Fruit fly (Drosophila melanogaster) Kc167 (cell line): ENCODE data around the gene SIFaR.

Source experiments
- Myc ChIP-seq: fragments of >200 bp; optimal IDR thresholded peaks from 2 replicates; lab custom pipeline; 2017; ENCODE audit warnings: missing external identifiers
- Sin3A ChIP-seq: fragments of >200 bp; optimal IDR thresholded peaks from 2 replicates; lab custom pipeline; 2018; ENCODE audit warnings: missing external identifiers
- h ChIP-seq: fragments of >200 bp; optimal IDR thresholded peaks from 3 replicates; lab custom pipeline; 2018; ENCODE audit warnings: missing external identifiers
- insv ChIP-seq: fragments of >200 bp; optimal IDR thresholded peaks from 3 replicates; lab custom pipeline; 2018; ENCODE audit warnings: missing external identifiers
- psq ChIP-seq: fragments of >200 bp; optimal IDR thresholded peaks from 2 replicates; lab custom pipeline; 2017; ENCODE audit warnings: missing external identifiers
- ttk ChIP-seq: sonication (Bioruptor generic); optimal IDR thresholded peaks from 2 replicates; lab custom pipeline; 2017; ENCODE audit warnings: missing external identifiers

SIFaR gene

dm6 chr3R:21267972-21268512 is 25.8 kb downstream of the SIFaR start:
- no peak for TF ChIP-seq h (lab: Kevin White, UChicago)
- TF ChIP-seq ttk (lab: Kevin White, UChicago), result no peak
- TF ChIP-seq Myc (lab: Kevin White, UChicago), result no peak
- no peak for TF ChIP-seq Sin3A (lab: Kevin White, UChicago)
- no peak for TF ChIP-seq psq (lab: Kevin White, UChicago)
- no peak for TF ChIP-seq insv (lab: Kevin White, UChicago)

dm6 chr3R:21263177-21263576 is 30.6 kb downstream of the SIFaR start:
- TF ChIP-seq ttk (lab: Kevin White, UChicago), result no peak
- no peak for TF ChIP-seq h (lab: Kevin White, UChicago)
- TF ChIP-seq insv (lab: Kevin White, UChicago), result no peak
- no peak for TF ChIP-seq Myc (lab: Kevin White, UChicago)
- no peak for TF ChIP-seq psq (lab: Kevin White, UChicago)
- no peak for TF ChIP-seq Sin3A (lab: Kevin White, UChicago)

dm6 chr3R:21260795-21261194 is 33.0 kb downstream of the SIFaR start:
- TF ChIP-seq ttk (lab: Kevin White, UChicago) (no peak), Myc (lab: Kevin White, UChicago) (no peak), h (lab: Kevin White, UChicago) (no peak), Sin3A (lab: Kevin White, UChicago) (no peak), psq (lab: Kevin White, UChicago) (no peak), insv (lab: Kevin White, UChicago) (no peak)

dm6 chr3R:21254296-21254695 is 39.5 kb downstream of the SIFaR start:
- TF ChIP-seq psq (lab: Kevin White, UChicago) (no peak), Sin3A (lab: Kevin White, UChicago) (no peak), h (lab: Kevin White, UChicago) (no peak), ttk (lab: Kevin White, UChicago) (no peak), insv (lab: Kevin White, UChicago) (no peak), Myc (lab: Kevin White, UChicago) (no peak)

- TF ChIP-seq Sin3A (lab: Kevin White, UChicago) (no peak), h (lab: Kevin White, UChicago) (no peak), insv (lab: Kevin White, UChicago) (no peak), ttk (lab: Kevin White, UChicago) (no peak), psq (lab: Kevin White, UChicago) (no peak), Myc (lab: Kevin White, UChicago) (no peak)
These were observed 41.3 kb downstream of the SIFaR start for dm6 chr3R:21252478-21252877.

dm6 chr3R:21246492-21247061 is 47.2 kb downstream of the SIFaR start, which contains the start of gene ETHR:
TSS of gene ETHR (plus strand) at chr3R:21247011.
- TF ChIP-seq Myc (lab: Kevin White, UChicago), result no peak
- no peak for TF ChIP-seq insv (lab: Kevin White, UChicago)
- TF ChIP-seq psq (lab: Kevin White, UChicago), result no peak
- no peak for TF ChIP-seq Sin3A (lab: Kevin White, UChicago)
- TF ChIP-seq h (lab: Kevin White, UChicago), result no peak

- TF ChIP-seq Myc (lab: Kevin White, UChicago) (no peak), Sin3A (lab: Kevin White, UChicago) (no peak), psq (lab: Kevin White, UChicago) (no peak), h (lab: Kevin White, UChicago) (no peak)
These were observed 48.0 kb downstream of the SIFaR start for dm6 chr3R:21245846-21246245.

- TF ChIP-seq Sin3A (lab: Kevin White, UChicago) (no peak), insv (lab: Kevin White, UChicago) (no peak), psq (lab: Kevin White, UChicago) (no peak), h (lab: Kevin White, UChicago) (no peak), Myc (lab: Kevin White, UChicago) (no peak)
These were observed 51.5 kb downstream of the SIFaR start, which contains the start of gene CG5892 for dm6 chr3R:21242318-21242717. TSS of gene CG5892 (plus strand) at chr3R:21242618.

dm6 chr3R:21241332-21241731 is 52.5 kb downstream of the SIFaR start:
- no peak for TF ChIP-seq Sin3A (lab: Kevin White, UChicago)
- TF ChIP-seq ttk (lab: Kevin White, UChicago), result no peak
- no peak for TF ChIP-seq Myc (lab: Kevin White, UChicago)
- TF ChIP-seq psq (lab: Kevin White, UChicago), result no peak
- TF ChIP-seq h (lab: Kevin White, UChicago), result no peak

- TF ChIP-seq psq (lab: Kevin White, UChicago) (no peak), ttk (lab: Kevin White, UChicago) (no peak), insv (lab: Kevin White, UChicago) (no peak), h (lab: Kevin White, UChicago) (no peak), Myc (lab: Kevin White, UChicago) (no peak), Sin3A (lab: Kevin White, UChicago) (no peak)
These were observed 56.7 kb downstream of the SIFaR start, which contains the start of gene e for dm6 chr3R:21237099-21237498. TSS of gene e (minus strand) at chr3R:21237177.
